Worm (Caenorhabditis elegans) whole organism, L4/young adult: ENCODE measurements around the gene rpa-1.

Source experiments
- W03F9.2 ChIP-seq: fragments of 150-350 bp; optimal IDR thresholded peaks from 2 replicates; lab custom pipeline; 2014; ENCODE audit warnings: missing biosample characterization, missing genetic modification characterization
- him-1 ChIP-seq: sonication (generic microtip); optimal IDR thresholded peaks from 2 replicates; lab custom pipeline; 2016; ENCODE audit warnings: missing genotype, missing genetic modification reagents, missing genetic modification characterization, missing compliant biosample characterization

- TF ChIP-seq him-1 (no peak), W03F9.2 (tag; lab: Kevin White, UChicago) (no peak)
Measured at ce11 chrII:7669409-7669808, 5.0 kb downstream of the rpa-1 start.
